Fruit fly (Drosophila melanogaster) whole organism, embryonic: Measurements from ENCODE around the gene lap.
A peak's percentile ranks its signal among the peaks of the same experiment; 100 is the strongest.

Experiments
- ATbp ChIP-seq: fragments of 200-800 bp; sonication (Bioruptor generic); optimal IDR thresholded peaks from 2 replicates; lab custom pipeline; 2017; ENCODE audit warnings: missing biosample characterization, mild to moderate bottlenecking, missing genetic modification characterization, missing genetic modification reagents
- Antp ChIP-seq: fragments of 200-800 bp; sonication (Bioruptor generic); optimal IDR thresholded peaks from 3 replicates; lab custom pipeline; 2016; ENCODE audit warnings: missing biosample characterization, missing genetic modification characterization
- CG11247 ChIP-seq: fragments of 200-800 bp; sonication (Bioruptor generic); IDR thresholded peaks from 2 replicates; pipeline ENCODE4 v1.3.6; 2022; ENCODE audit warnings: missing biosample characterization, missing genetic modification characterization
- CG11456 ChIP-seq: fragments of 200-800 bp; sonication (Bioruptor generic); IDR thresholded peaks from 3 replicates; pipeline ENCODE4 v1.3.6; 2022; ENCODE audit warnings: missing biosample characterization, missing genetic modification characterization
- CG11696 ChIP-seq: fragments of 200-800 bp; sonication (Bioruptor generic); IDR thresholded peaks from 2 replicates; pipeline ENCODE4 v1.3.6; 2022; ENCODE audit warnings: missing biosample characterization, missing genetic modification characterization
- CG12219 ChIP-seq: fragments of 200-800 bp; sonication (Bioruptor generic); optimal IDR thresholded peaks from 3 replicates; lab custom pipeline; 2018; ENCODE audit warnings: missing biosample characterization, mild to moderate bottlenecking, missing genetic modification characterization
- CG12299 ChIP-seq: fragments of 200-800 bp; sonication (Bioruptor generic); optimal IDR thresholded peaks from 2 replicates; lab custom pipeline; 2018; ENCODE audit warnings: missing biosample characterization, mild to moderate bottlenecking, missing genetic modification characterization
- CG13287 ChIP-seq: fragments of 200-800 bp; sonication (Bioruptor generic); IDR thresholded peaks from 2 replicates; pipeline ENCODE4 v1.3.6; 2022; ENCODE audit warnings: missing biosample characterization, missing genetic modification characterization; ENCODE audit not compliant: partially characterized antibody
- CG13296 ChIP-seq: fragments of 200-800 bp; sonication (Bioruptor generic); optimal IDR thresholded peaks from 3 replicates; lab custom pipeline; 2018; ENCODE audit warnings: missing biosample characterization, mild to moderate bottlenecking, missing genetic modification characterization
- CG14441 ChIP-seq: fragments of 200-800 bp; sonication (Bioruptor generic); IDR thresholded peaks from 2 replicates; pipeline ENCODE4 v1.3.6; 2022; ENCODE audit warnings: missing biosample characterization, missing genetic modification characterization
- CG17359 ChIP-seq: fragments of 200-800 bp; sonication (Bioruptor generic); optimal IDR thresholded peaks from 3 replicates; lab custom pipeline; 2018; ENCODE audit warnings: missing biosample characterization, mild to moderate bottlenecking, missing genetic modification characterization, moderate library complexity
- CG2712 ChIP-seq: fragments of 200-800 bp; optimal IDR thresholded peaks from 3 replicates; lab custom pipeline; 2019; ENCODE audit warnings: missing biosample characterization, mild to moderate bottlenecking, missing genetic modification characterization, moderate library complexity
- CG2889 ChIP-seq: fragments of 200-800 bp; sonication (Bioruptor generic); IDR thresholded peaks from 3 replicates; pipeline ENCODE4 v1.3.6; 2022; ENCODE audit warnings: missing biosample characterization, missing genetic modification characterization
- CG3995 ChIP-seq: fragments of 200-800 bp; sonication (Bioruptor generic); optimal IDR thresholded peaks from 3 replicates; lab custom pipeline; 2016; ENCODE audit warnings: missing biosample characterization, missing genetic modification characterization
- CG42726 ChIP-seq: fragments of 200-800 bp; sonication (Bioruptor generic); IDR thresholded peaks from 2 replicates; pipeline ENCODE4 v1.3.6; 2022; ENCODE audit warnings: missing biosample characterization, missing genetic modification characterization; ENCODE audit not compliant: partially characterized antibody
- CG4360 ChIP-seq: fragments of 200-800 bp; sonication (Bioruptor generic); IDR thresholded peaks from 2 replicates; pipeline ENCODE4 v1.3.6; 2022; ENCODE audit warnings: missing biosample characterization, missing genetic modification characterization
- CG4617 ChIP-seq: fragments of 200-800 bp; sonication (Bioruptor generic); optimal IDR thresholded peaks from 3 replicates; lab custom pipeline; 2016; ENCODE audit warnings: missing biosample characterization, missing genetic modification characterization, borderline replicate concordance
- CG4707 ChIP-seq: fragments of 200-800 bp; sonication (Bioruptor generic); optimal IDR thresholded peaks from 2 replicates; lab custom pipeline; 2018; ENCODE audit warnings: missing biosample characterization, mild to moderate bottlenecking, missing genetic modification characterization, moderate library complexity
- CG6791 ChIP-seq: fragments of 200-800 bp; sonication (Bioruptor generic); IDR thresholded peaks from 3 replicates; pipeline ENCODE4 v1.3.6; 2022; ENCODE audit warnings: missing biosample characterization, missing genetic modification characterization; ENCODE audit not compliant: partially characterized antibody
- CG8924 ChIP-seq: fragments of 200-800 bp; optimal IDR thresholded peaks from 3 replicates; lab custom pipeline; 2019; ENCODE audit warnings: missing biosample characterization, mild to moderate bottlenecking, missing genetic modification characterization, moderate library complexity
- CG9437 ChIP-seq: fragments of 200-800 bp; sonication (Bioruptor generic); optimal IDR thresholded peaks from 2 replicates; lab custom pipeline; 2018; ENCODE audit warnings: missing biosample characterization, mild to moderate bottlenecking, missing genetic modification characterization
- CHES-1-like ChIP-seq: fragments of 200-800 bp; sonication (Bioruptor generic); optimal IDR thresholded peaks from 2 replicates; lab custom pipeline; 2016; ENCODE audit warnings: missing biosample characterization, missing genetic modification characterization
- CoRest ChIP-seq: fragments of 200-800 bp; sonication (Bioruptor generic); optimal IDR thresholded peaks from 3 replicates; lab custom pipeline; 2018; ENCODE audit warnings: missing biosample characterization, mild to moderate bottlenecking, missing genetic modification characterization, moderate library complexity
- D19B ChIP-seq: fragments of 200-800 bp; sonication (Bioruptor generic); optimal IDR thresholded peaks from 2 replicates; lab custom pipeline; 2017; ENCODE audit warnings: missing biosample characterization, mild to moderate bottlenecking, missing genetic modification characterization
- Dfd ChIP-seq, 2 experiments: fragments of >200 bp; optimal IDR thresholded peaks; 2 replicates each; lab custom pipeline; 2017; ENCODE audit warnings: missing biosample characterization in 2 of 2, missing genetic modification characterization in 2 of 2
- Fer2 ChIP-seq: fragments of 200-800 bp; sonication (Bioruptor generic); optimal IDR thresholded peaks from 2 replicates; lab custom pipeline; 2018; ENCODE audit warnings: missing biosample characterization, mild to moderate bottlenecking, missing genetic modification characterization, moderate library complexity
- Lim3 ChIP-seq: fragments of 200-800 bp; sonication (Bioruptor generic); IDR thresholded peaks from 2 replicates; pipeline ENCODE4 v1.3.6; 2022; ENCODE audit warnings: missing biosample characterization, missing genetic modification characterization
- NC2β ChIP-seq: fragments of 200-800 bp; sonication (Bioruptor generic); optimal IDR thresholded peaks from 2 replicates; lab custom pipeline; 2016; ENCODE audit warnings: missing biosample characterization, missing genetic modification characterization
- Nf-YA ChIP-seq: fragments of 200-800 bp; sonication (Bioruptor generic); IDR thresholded peaks from 2 replicates; pipeline ENCODE4 v1.3.6; 2022; ENCODE audit warnings: missing biosample characterization, missing genetic modification characterization
- Optix ChIP-seq: fragments of 200-800 bp; sonication (Bioruptor generic); IDR thresholded peaks from 3 replicates; pipeline ENCODE4 v1.3.6; 2022; ENCODE audit warnings: missing biosample characterization, missing genetic modification characterization
- PHDP ChIP-seq: fragments of 200-800 bp; sonication (Bioruptor generic); optimal IDR thresholded peaks from 3 replicates; lab custom pipeline; 2018; ENCODE audit warnings: missing biosample characterization, mild to moderate bottlenecking, missing genetic modification characterization, moderate library complexity
- ab ChIP-seq: fragments of 200-800 bp; sonication (Bioruptor generic); optimal IDR thresholded peaks from 2 replicates; lab custom pipeline; 2016; ENCODE audit warnings: missing biosample characterization, missing genetic modification characterization
- cg ChIP-seq: fragments of 200-800 bp; sonication (Bioruptor generic); optimal IDR thresholded peaks from 3 replicates; lab custom pipeline; 2019; ENCODE audit warnings: missing biosample characterization, mild to moderate bottlenecking, missing genetic modification characterization, moderate library complexity
- ci ChIP-seq: fragments of 200-800 bp; sonication (Bioruptor generic); IDR thresholded peaks from 3 replicates; pipeline ENCODE4 v1.3.6; 2022; ENCODE audit warnings: missing biosample characterization, missing genetic modification characterization
- crp ChIP-seq, 2 experiments: fragments of 200-800 bp; sonication (Bioruptor generic); optimal IDR thresholded peaks; 2 replicates in 1 of 2; 3 replicates in 1 of 2; lab custom pipeline; 2017; ENCODE audit warnings: missing biosample characterization in 2 of 2, missing genetic modification characterization in 2 of 2, mild to moderate bottlenecking in 1 of 2, moderate library complexity in 1 of 2
- ems ChIP-seq: fragments of 200-800 bp; sonication (Bioruptor generic); optimal IDR thresholded peaks from 3 replicates; lab custom pipeline; 2016; ENCODE audit warnings: missing biosample characterization, missing genetic modification characterization
- fru ChIP-seq: fragments of >200 bp; optimal IDR thresholded peaks from 2 replicates; lab custom pipeline; 2017
- hb ChIP-seq: fragments of 200-800 bp; sonication (Bioruptor generic); IDR thresholded peaks from 3 replicates; pipeline ENCODE4 v1.3.6; 2022; ENCODE audit warnings: missing biosample characterization, missing genetic modification characterization; ENCODE audit not compliant: partially characterized antibody
- jumu ChIP-seq: fragments of 200-800 bp; sonication (Bioruptor generic); optimal IDR thresholded peaks from 3 replicates; lab custom pipeline; 2016; ENCODE audit warnings: missing biosample characterization, missing genetic modification characterization
- lilli ChIP-seq: fragments of 200-800 bp; sonication (Bioruptor generic); optimal IDR thresholded peaks from 3 replicates; lab custom pipeline; 2016; ENCODE audit warnings: missing biosample characterization, missing genetic modification characterization
- lov ChIP-seq, 2 experiments: fragments of 200-800 bp in 1 of 2; fragments of >200 bp in 1 of 2; sonication (Bioruptor generic) in 1 of 2; IDR thresholded peaks in 1 of 2; optimal IDR thresholded peaks in 1 of 2; 2 replicates in 1 of 2; 3 replicates in 1 of 2; pipeline versions ENCODE4 v1.3.6 to Lab custom; 2017 to 2022; ENCODE audit warnings: missing biosample characterization in 1 of 2, missing genetic modification characterization in 1 of 2
- oc ChIP-seq: fragments of 200-800 bp; sonication (Bioruptor generic); optimal IDR thresholded peaks from 2 replicates; lab custom pipeline; 2018; ENCODE audit warnings: missing biosample characterization, mild to moderate bottlenecking, missing genetic modification characterization, moderate library complexity
- org-1 ChIP-seq: fragments of 200-800 bp; sonication (Bioruptor generic); optimal IDR thresholded peaks from 2 replicates; lab custom pipeline; 2017; ENCODE audit warnings: missing biosample characterization, missing genetic modification characterization
- otp ChIP-seq: fragments of 200-800 bp; sonication (Bioruptor generic); IDR thresholded peaks from 3 replicates; pipeline ENCODE4, ENCODE4 v1.3.6; 2022; ENCODE audit warnings: missing biosample characterization, missing genetic modification characterization
- shn ChIP-seq: fragments of 200-800 bp; sonication (Bioruptor generic); optimal IDR thresholded peaks from 3 replicates; lab custom pipeline; 2016; ENCODE audit warnings: missing biosample characterization, missing genetic modification characterization
- usp ChIP-seq: fragments of >200 bp; optimal IDR thresholded peaks from 2 replicates; lab custom pipeline; 2017; ENCODE audit warnings: missing biosample characterization, missing genetic modification characterization
- z ChIP-seq: fragments of 200-800 bp; sonication (Bioruptor generic); IDR thresholded peaks from 3 replicates; pipeline ENCODE4 v1.3.6; 2022; ENCODE audit warnings: missing biosample characterization, missing genetic modification characterization
- zen2 ChIP-seq: fragments of 200-800 bp; sonication (Bioruptor generic); IDR thresholded peaks from 3 replicates; pipeline ENCODE4 v1.3.6; 2022; ENCODE audit warnings: missing biosample characterization, missing genetic modification characterization; ENCODE audit not compliant: partially characterized antibody
- zf30C ChIP-seq: fragments of 200-800 bp; sonication (Bioruptor generic); optimal IDR thresholded peaks from 3 replicates; lab custom pipeline; 2018; ENCODE audit warnings: missing biosample characterization, mild to moderate bottlenecking, missing genetic modification characterization

The lap gene

dm6 chr3R:7144245-7144904 is 42.4 kb upstream of the lap start, which contains the start of the genes CG14610 and CG2656 (continued):
- peak; percentile 64 for TF ChIP-seq CG11247
- no peak for TF ChIP-seq Optix (GFP tag; lab: Robert Waterston, UW)
- no peak for TF ChIP-seq oc
- TF ChIP-seq CG14441 = no peak; the same call in 1 of the 2 replicates
- TF ChIP-seq otp (GFP tag; lab: Robert Waterston, UW) = 0 out of 3 replicates have a peak, but pooled peaks have one; percentile 34
- TF ChIP-seq jumu (GFP tag; lab: Kevin White, UChicago) = peak; percentile 90
- TF ChIP-seq CG2712 (tag; lab: Kevin White, UChicago) = peak; percentile 68
- peak; percentile 63; the same call in 2 of the 3 replicates for TF ChIP-seq CG11456 (GFP tag; lab: Robert Waterston, UW)
- TF ChIP-seq crp (GFP tag; optimal IDR thresholded peaks at IDR 0.05; lab: Kevin White, UChicago) = peak in 1 of 2 experiments; percentile 74
- TF ChIP-seq CG13287 = peak; percentile 76
- no peak for TF ChIP-seq CG12219 (GFP tag; lab: Kevin White, UChicago)
- TF ChIP-seq NC2β (GFP tag; lab: Kevin White, UChicago) = peak; percentile 82
- peak; percentile 82 for TF ChIP-seq shn (GFP tag; lab: Kevin White, UChicago)
- peak; percentile 96 for TF ChIP-seq CG4617
- peak; percentile 7; the same call in 1 of the 2 replicates for TF ChIP-seq CG42726 (GFP tag; lab: Robert Waterston, UW)
- TF ChIP-seq D19B (GFP tag; lab: Kevin White, UChicago) = no peak
- TF ChIP-seq org-1 = peak; percentile 43
- peak; percentile 30 for TF ChIP-seq CG9437 (GFP tag; lab: Kevin White, UChicago)
- TF ChIP-seq CoRest (tag; lab: Kevin White, UChicago) = peak; percentile 56
- peak; percentile 36 for TF ChIP-seq CG13296 (GFP tag; lab: Kevin White, UChicago)
- TF ChIP-seq CG3995 (GFP tag; lab: Kevin White, UChicago) = peak; percentile 16
- TF ChIP-seq ci = peak; percentile 86
- TF ChIP-seq ems (GFP tag; lab: Kevin White, UChicago) = peak; percentile 86
- TF ChIP-seq Antp (GFP tag; lab: Kevin White, UChicago) = peak; percentile 94
- no peak; the same call in 1 of the 2 replicates for TF ChIP-seq CG4360 (GFP tag; lab: Robert Waterston, UW)
- TF ChIP-seq CG6791 = no peak
- no peak; the same call in 2 of the 3 replicates for TF ChIP-seq zen2
- no peak for TF ChIP-seq lov (optimal IDR thresholded peaks at IDR 0.05; lab: Kevin White, UChicago)
- no peak for TF ChIP-seq lov (GFP tag; IDR thresholded peaks at IDR 0.05; lab: Robert Waterston, UW)
- TF ChIP-seq Fer2 (tag; lab: Kevin White, UChicago) = peak; percentile 8
- TF ChIP-seq ab (GFP tag; lab: Kevin White, UChicago) = no peak
- no peak for TF ChIP-seq usp (GFP tag; lab: Kevin White, UChicago)
- no peak for TF ChIP-seq Dfd (GFP tag; optimal IDR thresholded peaks at IDR 0.05; lab: Kevin White, UChicago)
- TF ChIP-seq CG8924 = peak; percentile 42
- TF ChIP-seq hb (GFP tag; lab: Robert Waterston, UW) = no peak
- peak; percentile 19 for TF ChIP-seq CG4707 (GFP tag; lab: Kevin White, UChicago)
- no peak for TF ChIP-seq z (GFP tag; lab: Robert Waterston, UW)
- peak; percentile 66 for TF ChIP-seq CG17359
- TF ChIP-seq fru (lab: Kevin White, UChicago) = no peak
- peak; percentile 25; the same call in 1 of the 2 replicates for TF ChIP-seq Nf-YA (GFP tag; lab: Robert Waterston, UW)
- peak; percentile 82 for TF ChIP-seq CHES-1-like (GFP tag; lab: Kevin White, UChicago)
- TF ChIP-seq CG11696 = no peak
- TF ChIP-seq cg (GFP tag; lab: Kevin White, UChicago) = no peak
- TF ChIP-seq zf30C (GFP tag; lab: Kevin White, UChicago) = no peak
- no peak for TF ChIP-seq Lim3 (GFP tag; lab: Robert Waterston, UW)
- TF ChIP-seq CG2889 (GFP tag; lab: Robert Waterston, UW) = no peak
- peak; percentile 53 for TF ChIP-seq ATbp (GFP tag; lab: Kevin White, UChicago)
- peak; percentile 91 for TF ChIP-seq lilli (GFP tag; lab: Kevin White, UChicago)
- TF ChIP-seq CG12299 = peak; percentile 38
- TF ChIP-seq PHDP = peak; percentile 55
